Fruit fly (Drosophila melanogaster) whole organism, pupa: ENCODE measurements around the gene Cpr65Ay.

ENCODE experiments used
- CG15710 ChIP-seq: fragments of 200-800 bp; sonication (Bioruptor generic); optimal IDR thresholded peaks from 2 replicates; lab custom pipeline; 2018; ENCODE audit warnings: missing biosample characterization, mild to moderate bottlenecking, missing genetic modification characterization, moderate library complexity
- CG8159 ChIP-seq: fragments of 200-800 bp; sonication (Bioruptor generic); optimal IDR thresholded peaks from 3 replicates; lab custom pipeline; 2018; ENCODE audit warnings: missing biosample characterization, mild to moderate bottlenecking, missing genetic modification characterization, moderate library complexity
- CG8301 ChIP-seq: fragments of 200-800 bp; sonication (Bioruptor generic); optimal IDR thresholded peaks from 2 replicates; lab custom pipeline; 2018; ENCODE audit warnings: missing biosample characterization, mild to moderate bottlenecking, missing genetic modification characterization
- D1 ChIP-seq: fragments of 200-800 bp; sonication (Bioruptor generic); optimal IDR thresholded peaks from 2 replicates; lab custom pipeline; 2018; ENCODE audit warnings: missing biosample characterization, mild to moderate bottlenecking, missing genetic modification characterization, moderate library complexity
- Ets98B ChIP-seq: fragments of 200-800 bp; sonication (Bioruptor generic); IDR thresholded peaks from 2 replicates; pipeline ENCODE4 v1.3.6; 2022; ENCODE audit warnings: missing biosample characterization, missing genetic modification characterization
- gl ChIP-seq: fragments of 200-800 bp; sonication (Bioruptor generic); optimal IDR thresholded peaks from 2 replicates; lab custom pipeline; 2018; ENCODE audit warnings: missing biosample characterization, mild to moderate bottlenecking, missing genetic modification characterization
- rn ChIP-seq: fragments of 200-800 bp; sonication (Bioruptor generic); IDR thresholded peaks from 2 replicates; pipeline ENCODE4 v1.3.6; 2022; ENCODE audit warnings: missing biosample characterization, missing genetic modification characterization

DNA sequence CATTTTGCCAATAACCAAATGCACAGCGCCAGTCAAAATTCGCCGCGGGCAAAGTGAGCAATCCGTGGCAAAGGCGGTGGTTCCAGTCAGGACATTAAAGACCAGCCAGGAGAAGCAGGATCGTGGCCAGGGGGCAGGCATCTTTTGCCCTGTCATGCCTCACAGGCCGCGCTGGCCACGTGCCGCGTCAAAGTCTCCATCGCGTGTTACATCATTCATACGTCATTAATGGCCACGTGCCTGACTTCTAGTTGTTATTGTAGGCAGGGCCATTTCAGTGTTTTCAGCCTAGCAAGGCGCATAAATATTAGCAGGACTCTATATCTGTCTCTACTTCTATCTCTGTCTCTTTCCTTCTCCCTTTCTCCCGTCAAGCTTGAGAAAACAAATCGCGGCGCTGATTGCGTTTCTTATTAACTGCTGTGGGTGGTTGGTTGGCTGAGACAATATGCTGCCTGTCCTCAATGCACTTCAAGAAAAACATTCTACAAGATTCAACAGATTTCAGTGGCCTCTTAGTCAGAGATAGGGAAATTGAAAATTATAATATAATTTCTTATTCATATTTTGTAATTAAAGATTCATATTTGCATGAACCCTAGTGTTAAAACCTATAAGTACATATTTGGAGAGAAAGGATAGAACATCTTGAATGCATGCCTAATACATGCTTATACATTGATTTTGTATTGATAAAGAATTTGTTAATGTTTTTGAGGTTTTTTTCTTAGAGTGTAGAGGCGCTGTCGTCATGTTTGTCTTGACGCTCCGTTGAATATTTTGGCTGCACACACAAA is 50.0 kb downstream of the Cpr65Ay start:
- TF ChIP-seq Ets98B (GFP tag; lab: Robert Waterston, UW) (no peak), gl (tag; lab: Kevin White, UChicago) (no peak), CG8301 (tag; lab: Kevin White, UChicago) (no peak), CG15710 (tag; lab: Kevin White, UChicago) (no peak), CG8159 (no peak), D1 (tag; lab: Kevin White, UChicago) (no peak), rn (no peak)
